Worm (Caenorhabditis elegans): ENCODE data around the gene T14B4.5.

DNA sequence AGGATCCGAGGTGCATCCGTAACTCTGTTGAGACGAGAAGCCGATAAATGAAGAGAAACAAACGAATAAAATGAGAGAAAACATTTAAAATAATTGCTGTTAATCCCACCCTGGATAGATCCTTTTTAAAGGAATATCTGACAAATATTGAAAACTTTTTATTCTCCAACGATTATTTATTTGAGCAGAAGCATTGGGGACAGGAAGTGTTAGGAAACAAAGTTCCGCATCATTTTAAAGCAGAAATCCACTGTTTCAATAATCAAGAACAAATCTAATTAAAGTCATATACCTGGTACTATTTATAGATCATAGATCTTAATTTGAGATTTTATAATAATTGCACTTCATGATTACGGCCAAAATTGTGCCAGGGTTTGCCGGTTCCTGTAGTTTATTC, 34.3 kb downstream of the T14B4.5 start, which contains the start of gene F41G3.20:
- TF ChIP-seq nhr-237 (tag; optimal IDR thresholded peaks at IDR 0.05) (no peak), lir-3 (tag; optimal IDR thresholded peaks at IDR 0.05) (no peak), lim-7 (GFP tag; IDR thresholded peaks at IDR 0.05) (no peak), ceh-62 (tag; optimal IDR thresholded peaks at IDR 0.05) (no peak), aha-1 (tag) (no peak), nhr-6 (tag; optimal IDR thresholded peaks at IDR 0.05) (no peak), nhr-76 (tag; optimal IDR thresholded peaks at IDR 0.05) (no peak), egl-43 (GFP tag; IDR thresholded peaks at IDR 0.05) (no peak), ceh-32 (tag; optimal IDR thresholded peaks at IDR 0.05; ENCODE audit: poor library complexity) (no peak), nhr-28 (tag; optimal IDR thresholded peaks at IDR 0.05) (no peak), lin-15B (tag; optimal IDR thresholded peaks at IDR 0.05) (no peak), zag-1 (tag; optimal IDR thresholded peaks at IDR 0.05) (no peak)
